Fruit fly (Drosophila melanogaster): ENCODE results near the gene CG7101.

DNA sequence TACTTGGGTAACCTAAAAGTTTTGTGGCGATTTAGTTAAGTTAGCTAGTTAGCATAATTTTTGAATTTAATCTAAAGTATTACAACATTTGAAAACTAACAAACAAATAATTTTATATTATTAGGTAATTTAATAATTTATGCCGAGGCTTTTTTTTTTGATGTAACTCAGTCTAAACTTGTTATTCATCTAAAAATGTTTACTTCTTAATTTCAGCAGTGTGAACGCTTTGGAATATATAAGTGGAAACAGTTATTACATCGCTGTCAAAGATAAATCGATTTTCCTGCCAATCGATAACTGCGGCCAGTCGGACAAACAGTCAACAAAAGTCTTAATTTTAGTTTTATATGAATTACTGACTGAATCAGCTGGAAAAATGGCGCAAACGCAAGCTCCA lies 27.5 kb downstream of the CG7101 start, which contains the start of gene Usp39:
- TF ChIP-seq ey (GFP tag; optimal IDR thresholded peaks at IDR 0.05), result no peak
- TF ChIP-seq Abd-B (GFP tag; optimal IDR thresholded peaks at IDR 0.05), result no peak
- TF ChIP-seq tai (GFP tag; optimal IDR thresholded peaks at IDR 0.05), result no peak
- TF ChIP-seq br (GFP tag; optimal IDR thresholded peaks at IDR 0.05), result no peak
- no peak for TF ChIP-seq pan (optimal IDR thresholded peaks at IDR 0.05)
